Worm (Caenorhabditis elegans): ENCODE data around the gene srd-70.

Gene srd-70

DNA sequence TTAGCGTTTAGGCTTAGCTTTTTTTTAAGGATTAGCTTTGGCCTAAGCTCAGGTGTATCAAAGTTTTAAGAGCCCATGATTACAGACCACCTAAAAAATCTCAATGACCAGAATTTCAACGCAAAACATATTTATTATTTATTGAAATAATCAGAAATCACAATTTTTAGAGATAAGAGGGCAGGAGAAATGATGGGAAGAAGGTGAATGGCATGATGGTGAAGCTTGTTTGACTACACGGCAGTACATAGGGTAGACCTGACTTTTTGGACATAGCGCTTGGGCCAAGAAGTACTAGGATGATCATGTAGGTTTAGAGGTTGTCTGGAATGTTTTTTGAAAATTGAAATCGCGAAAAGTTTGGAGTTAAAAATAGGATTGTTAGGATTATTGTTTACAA lies 45.7 kb downstream of the srd-70 start:
- no peak for TF ChIP-seq ztf-23 (GFP tag; IDR thresholded peaks at IDR 0.05)
- no peak for TF ChIP-seq flt-1 (GFP tag; IDR thresholded peaks at IDR 0.05)
- no peak for TF ChIP-seq T22C8.4 (GFP tag; IDR thresholded peaks at IDR 0.05)
- TF ChIP-seq ztf-29 (GFP tag; IDR thresholded peaks at IDR 0.05), result no peak
- no peak for TF ChIP-seq ref-1 (GFP tag; conservative IDR thresholded peaks at IDR 0.05)
- no peak for TF ChIP-seq med-1 (GFP tag; optimal IDR thresholded peaks at IDR 0.05; ENCODE audit: insufficient read depth)
- no peak for TF ChIP-seq cog-1 (tag; optimal IDR thresholded peaks at IDR 0.05)
- no peak for TF ChIP-seq klf-2 (GFP tag; conservative IDR thresholded peaks at IDR 0.05)
- no peak for TF ChIP-seq tab-1 (GFP tag; IDR thresholded peaks at IDR 0.05)

DNA sequence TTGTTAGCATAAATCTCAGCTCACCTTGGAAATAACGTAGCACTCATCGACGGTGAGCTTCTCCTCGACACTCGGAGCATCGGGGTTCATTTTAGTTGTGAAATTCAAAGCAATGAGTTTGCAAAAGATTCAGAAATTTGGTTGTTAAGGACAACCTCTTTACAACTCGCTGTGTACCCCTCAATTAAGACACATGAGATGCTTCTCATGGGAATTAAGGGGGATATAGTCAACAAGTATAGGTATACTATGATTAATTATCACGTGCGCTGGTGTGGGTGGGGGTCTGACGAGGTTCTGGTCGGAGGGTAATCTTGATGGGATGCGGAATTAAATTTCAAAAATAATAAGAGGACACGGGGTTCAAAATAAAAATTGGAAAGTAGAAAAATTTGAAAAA lies 46.5 kb downstream of the srd-70 start, which contains the start of gene dct-14:
Gene dct-14 (minus strand): TSS at position 101 of the 400 bp plus-strand sequence.
- TF ChIP-seq ztf-23 (GFP tag; IDR thresholded peaks at IDR 0.05) (no peak), tab-1 (GFP tag; IDR thresholded peaks at IDR 0.05) (no peak), klf-2 (GFP tag; conservative IDR thresholded peaks at IDR 0.05) (no peak), ztf-29 (GFP tag; IDR thresholded peaks at IDR 0.05) (no peak), med-1 (GFP tag; optimal IDR thresholded peaks at IDR 0.05; ENCODE audit: insufficient read depth) (no peak), flt-1 (GFP tag; IDR thresholded peaks at IDR 0.05) (no peak), ref-1 (GFP tag; conservative IDR thresholded peaks at IDR 0.05) (no peak), cog-1 (tag; optimal IDR thresholded peaks at IDR 0.05) (no peak), T22C8.4 (GFP tag; IDR thresholded peaks at IDR 0.05) (no peak)

DNA sequence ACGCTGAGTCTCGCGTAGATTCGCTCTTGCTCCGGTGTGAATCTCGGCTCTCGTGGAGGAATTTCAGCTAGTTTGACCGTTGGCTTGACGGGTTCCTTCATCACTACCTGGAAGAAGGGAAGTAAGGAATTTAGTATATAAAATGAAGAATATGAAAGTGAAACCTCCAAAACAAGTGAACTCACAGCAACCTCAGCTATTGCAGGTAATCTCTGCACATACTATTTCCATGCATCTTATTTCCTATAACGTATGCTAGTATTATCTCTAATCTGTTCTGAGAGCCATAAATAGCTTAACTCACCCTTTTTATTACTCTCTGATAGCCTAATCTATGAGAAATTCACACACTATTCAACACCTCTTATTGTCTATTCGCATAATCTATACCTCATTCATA lies 51.1 kb downstream of the srd-70 start, which contains the start of gene Y38H6C.4:
Gene Y38H6C.4 (minus strand): TSS at position 101 of the 400 bp plus-strand sequence.
- TF ChIP-seq T22C8.4 (GFP tag; IDR thresholded peaks at IDR 0.05) (no peak), klf-2 (GFP tag; conservative IDR thresholded peaks at IDR 0.05) (no peak), cog-1 (tag; optimal IDR thresholded peaks at IDR 0.05) (no peak), med-1 (GFP tag; optimal IDR thresholded peaks at IDR 0.05; ENCODE audit: insufficient read depth) (no peak), tab-1 (GFP tag; IDR thresholded peaks at IDR 0.05) (no peak), ref-1 (GFP tag; conservative IDR thresholded peaks at IDR 0.05) (no peak), flt-1 (GFP tag; IDR thresholded peaks at IDR 0.05) (no peak), ztf-29 (GFP tag; IDR thresholded peaks at IDR 0.05) (no peak), ztf-23 (GFP tag; IDR thresholded peaks at IDR 0.05) (no peak)
